Worm (Caenorhabditis elegans) whole organism, mixed stage, embryonic: ENCODE data around the gene mlck-1.

ENCODE experiments used
- M03D4.4 ChIP-seq: sonication (generic microtip); optimal IDR thresholded peaks from 2 replicates; lab custom pipeline; 2017; ENCODE audit warnings: mild to moderate bottlenecking, missing genetic modification characterization, missing compliant biosample characterization
- ceh-83 ChIP-seq: fragments of 200-800 bp; sonication (Bioruptor generic); optimal IDR thresholded peaks from 2 replicates; lab custom pipeline; 2018; ENCODE audit warnings: mild to moderate bottlenecking, missing genetic modification characterization, missing compliant biosample characterization
- elt-3 ChIP-seq: fragments of 150-350 bp; optimal IDR thresholded peaks from 2 replicates; lab custom pipeline; 2014; ENCODE audit warnings: missing biosample characterization, missing genetic modification characterization
- flh-1 ChIP-seq: fragments of 200-800 bp; sonication (Bioruptor generic); optimal IDR thresholded peaks from 2 replicates; lab custom pipeline; 2018; ENCODE audit warnings: mild to moderate bottlenecking, missing genetic modification characterization, moderate library complexity, missing compliant biosample characterization
- pha-4 ChIP-seq: fragments of 150-350 bp; optimal IDR thresholded peaks from 2 replicates; lab custom pipeline; 2018; ENCODE audit warnings: missing biosample characterization, missing genetic modification reagents, missing genetic modification characterization
- snpc-4 ChIP-seq: fragments of 150-350 bp; optimal IDR thresholded peaks from 2 replicates; lab custom pipeline; 2014; ENCODE audit warnings: missing biosample characterization, missing genetic modification characterization
- ztf-11 ChIP-seq: fragments of 150-350 bp; optimal IDR thresholded peaks from 2 replicates; lab custom pipeline; 2014; ENCODE audit warnings: missing biosample characterization, missing genetic modification characterization

ce11 chrX:10079230-10079629 lies 9.6 kb upstream of the mlck-1 start:
- TF ChIP-seq M03D4.4 (tag; lab: Kevin White, UChicago) (no peak), snpc-4 (tag; lab: Kevin White, UChicago) (no peak), pha-4 (tag; lab: Kevin White, UChicago) (no peak), flh-1 (GFP tag; lab: Kevin White, UChicago) (no peak), elt-3 (tag; lab: Kevin White, UChicago) (no peak), ztf-11 (tag; lab: Kevin White, UChicago) (no peak), ceh-83 (GFP tag; lab: Kevin White, UChicago) (no peak)
